Fruit fly (Drosophila melanogaster) Kc167 (cell line): ENCODE results near the gene vap.

Experiments
- h ChIP-seq: fragments of >200 bp; optimal IDR thresholded peaks from 3 replicates; lab custom pipeline; 2018; ENCODE audit warnings: missing external identifiers
- insv ChIP-seq: fragments of >200 bp; optimal IDR thresholded peaks from 3 replicates; lab custom pipeline; 2018; ENCODE audit warnings: missing external identifiers
- psq ChIP-seq: fragments of >200 bp; optimal IDR thresholded peaks from 2 replicates; lab custom pipeline; 2017; ENCODE audit warnings: missing external identifiers

DNA sequence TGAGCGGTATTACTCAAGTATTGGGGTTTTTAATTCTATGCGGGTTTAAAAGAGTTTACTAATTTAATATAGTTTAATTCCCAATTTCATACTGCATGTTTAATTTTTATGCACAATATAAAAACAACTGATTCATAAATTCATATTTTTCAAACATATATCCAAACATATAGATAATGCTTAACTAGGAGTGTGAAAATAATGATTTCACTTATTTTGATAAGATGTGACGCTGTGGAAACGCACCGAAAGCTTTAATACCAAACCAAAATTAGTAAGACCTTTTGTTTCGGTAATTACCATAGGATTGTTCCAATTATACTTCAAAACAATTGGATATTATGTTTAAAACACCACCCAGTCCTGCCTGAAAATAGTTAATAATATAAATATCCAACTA lies 22.1 kb downstream of the vap start, which contains the start of gene Slc25A46a:
- TF ChIP-seq psq (lab: Kevin White, UChicago) (no peak), h (lab: Kevin White, UChicago) (no peak), insv (lab: Kevin White, UChicago) (no peak)
